Worm (Caenorhabditis elegans) whole organism, L1 larva: Measurements from ENCODE around the gene C28D4.18.

Experiments
- C04F5.9 ChIP-seq: sonication (generic microtip); optimal IDR thresholded peaks from 2 replicates; lab custom pipeline; 2016; ENCODE audit warnings: missing genetic modification characterization, missing compliant biosample characterization
- C16A3.4 ChIP-seq: fragments of 150-350 bp; optimal IDR thresholded peaks from 2 replicates; lab custom pipeline; 2014; ENCODE audit warnings: missing biosample characterization, missing genetic modification characterization
- aha-1 ChIP-seq: fragments of 150-350 bp; optimal IDR thresholded peaks from 2 replicates; lab custom pipeline; 2014; ENCODE audit warnings: missing biosample characterization, missing genetic modification characterization
- alr-1 ChIP-seq: fragments of 200-800 bp; sonication (Bioruptor generic); optimal IDR thresholded peaks from 2 replicates; lab custom pipeline; 2018; ENCODE audit warnings: borderline replicate concordance, mild to moderate bottlenecking, missing genetic modification characterization, missing compliant biosample characterization
- ama-1 ChIP-seq: fragments of 150-350 bp; optimal IDR thresholded peaks from 2 replicates; lab custom pipeline; 2014
- ceh-63 ChIP-seq: fragments of 200-800 bp; sonication (Bioruptor generic); optimal IDR thresholded peaks from 2 replicates; lab custom pipeline; 2018; ENCODE audit warnings: mild to moderate bottlenecking, missing genetic modification characterization, missing compliant biosample characterization
- ceh-82 ChIP-seq, 3 experiments: fragments of 150-350 bp in 1 of 3; sonication (generic microtip) in 2 of 3; optimal IDR thresholded peaks; 2 replicates each; lab custom pipeline; 2014 to 2017; ENCODE audit warnings: missing biosample characterization in 3 of 3, missing genetic modification characterization in 3 of 3
- ceh-88 ChIP-seq: fragments of 200-800 bp; sonication (Bioruptor generic); IDR thresholded peaks from 2 replicates; pipeline ENCODE4 v1.3.6; 2022; ENCODE audit warnings: missing genetic modification characterization, missing compliant biosample characterization
- dpl-1 ChIP-seq, 3 experiments: fragments of 150-350 bp in 2 of 3; sonication (generic microtip) in 1 of 3; optimal IDR thresholded peaks; 2 replicates each; lab custom pipeline; 2014 to 2017; ENCODE audit warnings: missing biosample characterization in 3 of 3, missing genetic modification characterization in 3 of 3, missing genetic modification reagents in 3 of 3
- dsc-1 ChIP-seq: sonication (generic microtip); optimal IDR thresholded peaks from 2 replicates; lab custom pipeline; 2016; ENCODE audit warnings: mild to moderate bottlenecking, missing genetic modification characterization, missing compliant biosample characterization
- efl-1 ChIP-seq, 4 experiments: fragments of 150-350 bp; optimal IDR thresholded peaks in 3 of 4; peaks in 1 of 4; 1 replicate in 1 of 4; 2 replicates in 3 of 4; lab custom pipeline; 2014; ENCODE audit warnings: missing biosample characterization in 2 of 4, missing genetic modification characterization in 2 of 4, missing genetic modification reagents in 2 of 4
- efl-3 ChIP-seq: fragments of 200-800 bp; sonication (Bioruptor generic); optimal IDR thresholded peaks from 2 replicates; lab custom pipeline; 2018; ENCODE audit warnings: mild to moderate bottlenecking, missing genetic modification characterization, missing compliant biosample characterization
- egl-13 ChIP-seq: sonication (generic microtip); optimal IDR thresholded peaks from 2 replicates; lab custom pipeline; 2016; ENCODE audit warnings: missing genotype, missing genetic modification reagents, missing genetic modification characterization, missing compliant biosample characterization
- egl-27 ChIP-seq, 2 experiments: fragments of 150-350 bp in 1 of 2; sonication (generic microtip); optimal IDR thresholded peaks; 3 replicates each; lab custom pipeline; 2017 to 2018; ENCODE audit warnings: missing biosample characterization in 2 of 2, missing genetic modification characterization in 2 of 2, missing genetic modification reagents in 2 of 2
- ets-5 ChIP-seq: fragments of 200-800 bp; sonication (Bioruptor generic); IDR thresholded peaks from 2 replicates; pipeline ENCODE4 v1.3.6; 2022; ENCODE audit warnings: missing genetic modification characterization, missing compliant biosample characterization
- fkh-10 ChIP-seq: sonication (generic microtip); optimal IDR thresholded peaks from 2 replicates; lab custom pipeline; 2017; ENCODE audit warnings: missing biosample characterization, missing genetic modification reagents, missing genetic modification characterization
- hlh-4 ChIP-seq: sonication (generic microtip); optimal IDR thresholded peaks from 2 replicates; lab custom pipeline; 2016; ENCODE audit warnings: mild to moderate bottlenecking, missing genetic modification characterization, missing compliant biosample characterization
- irx-1 ChIP-seq: sonication (generic microtip); optimal IDR thresholded peaks from 2 replicates; lab custom pipeline; 2016; ENCODE audit warnings: missing genetic modification characterization, missing compliant biosample characterization
- isw-1 ChIP-seq: fragments of 200-800 bp; sonication (Bioruptor generic); IDR thresholded peaks from 2 replicates; pipeline ENCODE4 v1.3.6; 2022; ENCODE audit warnings: missing genetic modification characterization, missing compliant biosample characterization
- lin-14 ChIP-seq: fragments of 200-800 bp; sonication (Bioruptor generic); optimal IDR thresholded peaks from 2 replicates; lab custom pipeline; 2018; ENCODE audit warnings: mild to moderate bottlenecking, missing genetic modification characterization, moderate library complexity, missing compliant biosample characterization
- lin-15B ChIP-seq: fragments of 150-350 bp; sonication (generic microtip); optimal IDR thresholded peaks from 3 replicates; lab custom pipeline; 2014; ENCODE audit warnings: missing biosample characterization, missing genetic modification characterization
- lin-35 ChIP-seq, 2 experiments: fragments of 150-350 bp; optimal IDR thresholded peaks; 2 replicates each; lab custom pipeline; 2014; ENCODE audit warnings: missing biosample characterization in 2 of 2, missing genetic modification characterization in 2 of 2, missing genetic modification reagents in 2 of 2
- lir-3 ChIP-seq: sonication (generic microtip); optimal IDR thresholded peaks from 2 replicates; lab custom pipeline; 2016; ENCODE audit warnings: mild to moderate bottlenecking, missing genetic modification characterization, moderate library complexity, missing compliant biosample characterization; ENCODE audit not compliant: poor library complexity
- lsy-2 ChIP-seq, 2 experiments: fragments of 150-350 bp; optimal IDR thresholded peaks; 2 replicates each; lab custom pipeline; 2014; ENCODE audit warnings: missing biosample characterization in 2 of 2, missing genetic modification characterization in 2 of 2
- mab-9 ChIP-seq: fragments of 200-800 bp; sonication (Bioruptor generic); IDR thresholded peaks from 2 replicates; pipeline ENCODE4 v1.3.6; 2022; ENCODE audit warnings: missing genetic modification reagents, missing genetic modification characterization, missing compliant biosample characterization
- mdl-1 ChIP-seq, 2 experiments: fragments of 150-350 bp; optimal IDR thresholded peaks; 2 replicates each; lab custom pipeline; 2014 to 2017; ENCODE audit warnings: missing biosample characterization in 2 of 2, missing genetic modification characterization in 2 of 2, inconsistent platforms in 1 of 2
- mep-1 ChIP-seq: fragments of 150-350 bp; optimal IDR thresholded peaks from 2 replicates; lab custom pipeline; 2014; ENCODE audit warnings: missing biosample characterization, missing genetic modification characterization
- nhr-19 ChIP-seq: fragments of 200-800 bp; sonication (Bioruptor generic); conservative IDR thresholded peaks from 2 replicates; pipeline ENCODE4 v1.3.6; 2022; ENCODE audit warnings: missing genetic modification characterization, missing compliant biosample characterization
- nhr-237 ChIP-seq: fragments of 150-350 bp; optimal IDR thresholded peaks from 2 replicates; lab custom pipeline; 2014; ENCODE audit warnings: missing biosample characterization, missing genetic modification characterization
- nhr-47 ChIP-seq: sonication (generic microtip); optimal IDR thresholded peaks from 2 replicates; lab custom pipeline; 2016; ENCODE audit warnings: mild to moderate bottlenecking, missing genetic modification characterization, moderate library complexity, missing compliant biosample characterization
- nhr-71 ChIP-seq: sonication (generic microtip); optimal IDR thresholded peaks from 2 replicates; lab custom pipeline; 2016; ENCODE audit warnings: mild to moderate bottlenecking, missing genetic modification characterization, moderate library complexity, missing compliant biosample characterization
- nhr-84 ChIP-seq: sonication (generic microtip); optimal IDR thresholded peaks from 2 replicates; lab custom pipeline; 2017; ENCODE audit warnings: missing biosample characterization, missing genetic modification characterization
- nhr-85 ChIP-seq: sonication (generic microtip); peaks from one replicate; lab custom pipeline; 2016; ENCODE audit warnings: missing genetic modification characterization, inconsistent platforms, missing compliant biosample characterization
- nhr-90 ChIP-seq: sonication (generic microtip); optimal IDR thresholded peaks from 2 replicates; lab custom pipeline; 2016; ENCODE audit warnings: mild to moderate bottlenecking, missing genetic modification characterization, missing compliant biosample characterization; ENCODE audit not compliant: poor library complexity
- pax-3 ChIP-seq: fragments of 200-800 bp; sonication (Bioruptor generic); optimal IDR thresholded peaks from 2 replicates; lab custom pipeline; 2018; ENCODE audit warnings: mild to moderate bottlenecking, missing genetic modification characterization, moderate library complexity, missing compliant biosample characterization
- rnt-1 ChIP-seq: sonication (generic microtip); optimal IDR thresholded peaks from 2 replicates; lab custom pipeline; 2016; ENCODE audit warnings: mild to moderate bottlenecking, missing genetic modification characterization, moderate library complexity, missing compliant biosample characterization
- snpc-4 ChIP-seq: fragments of 150-350 bp; optimal IDR thresholded peaks from 2 replicates; lab custom pipeline; 2014; ENCODE audit warnings: missing biosample characterization, missing genetic modification characterization
- sox-4 ChIP-seq: sonication (generic microtip); optimal IDR thresholded peaks from 2 replicates; lab custom pipeline; 2016; ENCODE audit warnings: missing genetic modification characterization, missing compliant biosample characterization
- sptf-1 ChIP-seq: fragments of 150-350 bp; optimal IDR thresholded peaks from 2 replicates; lab custom pipeline; 2014; ENCODE audit warnings: missing biosample characterization, missing genetic modification characterization
- sup-37 ChIP-seq: fragments of 200-800 bp; sonication (Bioruptor generic); optimal IDR thresholded peaks from 2 replicates; lab custom pipeline; 2018; ENCODE audit warnings: mild to moderate bottlenecking, missing genetic modification characterization, missing compliant biosample characterization
- tbx-2 ChIP-seq: sonication (generic microtip); optimal IDR thresholded peaks from 2 replicates; lab custom pipeline; 2016; ENCODE audit warnings: missing genetic modification characterization, missing compliant biosample characterization
- tlp-1 ChIP-seq: fragments of 150-350 bp; optimal IDR thresholded peaks from 2 replicates; lab custom pipeline; 2014; ENCODE audit warnings: missing biosample characterization, missing genetic modification characterization
- unc-30 ChIP-seq: sonication (generic microtip); optimal IDR thresholded peaks from 2 replicates; lab custom pipeline; 2017; ENCODE audit warnings: missing biosample characterization, missing genetic modification characterization
- unc-86 ChIP-seq: sonication (generic microtip); optimal IDR thresholded peaks from 2 replicates; lab custom pipeline; 2016; ENCODE audit warnings: missing genetic modification characterization, missing compliant biosample characterization
- unc-98 ChIP-seq: fragments of 200-800 bp; sonication (Bioruptor generic); IDR thresholded peaks from 2 replicates; pipeline ENCODE4 v1.3.6; 2022; ENCODE audit warnings: missing genetic modification characterization, missing compliant biosample characterization
- vab-15 ChIP-seq: sonication (generic microtip); optimal IDR thresholded peaks from 2 replicates; lab custom pipeline; 2017; ENCODE audit warnings: missing genotype, mild to moderate bottlenecking, missing genetic modification characterization, missing compliant biosample characterization
- zag-1 ChIP-seq: fragments of 150-350 bp; optimal IDR thresholded peaks from 2 replicates; lab custom pipeline; 2014; ENCODE audit warnings: missing biosample characterization, missing genetic modification characterization
- zip-4 ChIP-seq: fragments of 200-800 bp; sonication (Bioruptor generic); optimal IDR thresholded peaks from 2 replicates; lab custom pipeline; 2018; ENCODE audit warnings: mild to moderate bottlenecking, missing genetic modification characterization, moderate library complexity, missing compliant biosample characterization
- ztf-4 ChIP-seq: fragments of 150-350 bp; optimal IDR thresholded peaks from 2 replicates; lab custom pipeline; 2014; ENCODE audit warnings: missing biosample characterization, missing genetic modification characterization

Gene C28D4.18

DNA sequence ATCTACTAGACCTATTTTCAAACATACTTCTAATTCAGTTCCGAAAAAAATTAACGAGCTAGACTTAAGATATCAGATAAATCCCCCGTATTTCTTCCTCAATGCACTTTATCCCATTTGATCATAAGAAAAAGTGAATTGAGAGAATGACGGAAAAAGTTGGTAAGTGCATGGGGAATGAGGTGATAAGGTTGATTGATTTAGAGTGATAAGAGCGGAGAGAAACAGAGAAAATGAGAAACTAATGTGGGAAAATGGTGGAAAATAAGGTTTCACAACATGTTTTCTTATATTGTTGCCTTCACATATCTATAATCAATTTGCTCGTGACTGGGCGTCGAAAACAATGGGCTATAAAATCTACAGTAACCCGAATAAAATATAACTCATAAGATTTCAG, 10.7 kb downstream of the C28D4.18 start (continued):
- TF ChIP-seq ceh-63 (GFP tag; lab: Kevin White, UChicago) (no peak), ets-5 (GFP tag; lab: Robert Waterston, UW) (no peak), hlh-4 (tag; lab: Kevin White, UChicago) (no peak), lsy-2 (tag; optimal IDR thresholded peaks at IDR 0.05; lab: Kevin White, UChicago) (peak; percentile 27 to 35), unc-86 (no peak), nhr-47 (tag; lab: Kevin White, UChicago) (no peak), zip-4 (GFP tag; lab: Kevin White, UChicago) (no peak), ceh-88 (no peak), egl-27 (tag; optimal IDR thresholded peaks at IDR 0.05; lab: Kevin White, UChicago) (no peak), ama-1 (lab: Kevin White, UChicago) (no peak), nhr-85 (tag; lab: Kevin White, UChicago) (peak; percentile 77), nhr-19 (GFP tag; lab: Robert Waterston, UW) (peak; percentile 37; the same call in 1 of the 2 replicates), tlp-1 (tag; lab: Kevin White, UChicago) (no peak), snpc-4 (no peak), unc-30 (no peak), nhr-84 (tag; lab: Kevin White, UChicago) (no peak), lir-3 (tag; lab: Kevin White, UChicago) (no peak), lin-14 (peak; percentile 66), rnt-1 (tag; lab: Kevin White, UChicago) (peak; percentile 24), lin-15B (no peak)
- TF ChIP-seq, all 84 proteins: peak for 16

DNA sequence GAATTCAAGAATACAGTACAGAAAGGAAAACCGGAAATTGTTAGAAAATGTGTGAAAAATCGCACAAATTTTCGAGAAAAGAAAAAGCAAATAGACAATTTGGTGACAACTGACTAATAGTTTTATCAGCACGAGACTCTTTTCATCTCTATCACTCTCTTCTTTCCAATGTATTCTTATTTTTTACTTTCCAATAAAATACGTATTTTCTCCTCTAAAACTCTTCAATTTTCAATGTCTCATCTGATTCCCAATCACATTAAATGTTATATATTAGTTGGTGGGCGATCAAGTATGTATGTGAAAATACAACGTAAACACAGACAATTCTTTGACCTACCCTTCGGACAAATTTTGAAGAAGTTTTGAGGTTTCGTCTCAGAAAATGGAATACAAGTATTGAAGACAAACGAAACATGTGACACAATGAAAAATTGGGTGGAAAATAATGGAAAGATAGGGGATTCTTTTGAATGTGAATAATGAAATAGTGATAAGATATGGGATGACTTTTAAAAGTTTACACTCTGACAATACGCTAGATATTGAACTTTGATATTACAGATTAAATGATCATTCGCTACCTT, 12.2 kb downstream of the C28D4.18 start, which contains the start of gene cka-1:
cka-1 (minus strand) TSS at position 418 of the 587 bp plus-strand sequence.
- TF ChIP-seq lsy-2 (tag; optimal IDR thresholded peaks at IDR 0.05; lab: Kevin White, UChicago) (peak in 1 of 2 experiments; percentile 62), snpc-4 (no peak), efl-1 (optimal IDR thresholded peaks at IDR 0.05; lab: Kevin White, UChicago) (peak in 1 of 2 experiments; percentile 6), efl-1 (GFP tag; optimal IDR thresholded peaks at IDR 0.05 in 1 of 2; lab: Kevin White, UChicago) (peak in 1 of 2 experiments; percentile 89), efl-3 (GFP tag; lab: Kevin White, UChicago) (no peak), tbx-2 (tag; lab: Kevin White, UChicago) (peak; percentile 9), pax-3 (tag; lab: Kevin White, UChicago) (no peak), unc-98 (no peak), alr-1 (no peak), hlh-4 (tag; lab: Kevin White, UChicago) (no peak), lin-15B (no peak), mep-1 (tag; lab: Kevin White, UChicago) (no peak), nhr-90 (peak; percentile 11), zag-1 (no peak), nhr-237 (tag; lab: Kevin White, UChicago) (no peak), mdl-1 (tag; optimal IDR thresholded peaks at IDR 0.05; lab: Kevin White, UChicago) (no peak), sptf-1 (tag; lab: Kevin White, UChicago) (no peak), ceh-88 (no peak), mab-9 (GFP tag; lab: Robert Waterston, UW) (no peak), sox-4 (tag; lab: Kevin White, UChicago) (no peak), aha-1 (tag; lab: Kevin White, UChicago) (no peak), egl-13 (tag; lab: Kevin White, UChicago) (no peak), vab-15 (tag; lab: Kevin White, UChicago) (peak; percentile 67), ama-1 (lab: Kevin White, UChicago) (no peak), fkh-10 (GFP tag; lab: Kevin White, UChicago) (no peak), ztf-4 (tag; lab: Kevin White, UChicago) (no peak), dsc-1 (tag; lab: Kevin White, UChicago) (no peak), nhr-85 (tag; lab: Kevin White, UChicago) (peak; percentile 48), C16A3.4 (tag; lab: Kevin White, UChicago) (peak; percentile 16), nhr-71 (tag; lab: Kevin White, UChicago) (peak; percentile 63), lin-35 (GFP tag; optimal IDR thresholded peaks at IDR 0.05; lab: Kevin White, UChicago) (peak in 1 of 2 experiments; percentile 55), ceh-82 (tag; optimal IDR thresholded peaks at IDR 0.05; lab: Kevin White, UChicago) (no peak), irx-1 (tag; lab: Kevin White, UChicago) (no peak), isw-1 (GFP tag; lab: Robert Waterston, UW) (no peak), nhr-47 (tag; lab: Kevin White, UChicago) (no peak), egl-27 (tag; optimal IDR thresholded peaks at IDR 0.05; lab: Kevin White, UChicago) (no peak), sup-37 (GFP tag; lab: Kevin White, UChicago) (no peak), C04F5.9 (no peak), dpl-1 (GFP tag; optimal IDR thresholded peaks at IDR 0.05; lab: Kevin White, UChicago) (no peak), lin-14 (peak; percentile 71)
